Worm (Caenorhabditis elegans) whole organism, early embryonic: ENCODE measurements around the gene srz-20.
"Not testable (repeated sequence)": the region's sequence is repeated elsewhere in the genome, so short reads cannot be mapped to it uniquely, and the experiment has no call there.

Source experiments
- B0310.2 ChIP-seq: sonication (generic microtip); optimal IDR thresholded peaks from 2 replicates; lab custom pipeline; 2016; ENCODE audit warnings: mild to moderate bottlenecking, missing genetic modification characterization, missing compliant biosample characterization
- F13C5.2 ChIP-seq: sonication (generic microtip); optimal IDR thresholded peaks from 2 replicates; lab custom pipeline; 2017; ENCODE audit warnings: mild to moderate bottlenecking, missing genetic modification characterization, inconsistent platforms, missing compliant biosample characterization
- aly-1 ChIP-seq: sonication (generic microtip); optimal IDR thresholded peaks from 2 replicates; lab custom pipeline; 2016; ENCODE audit warnings: missing genetic modification characterization, missing compliant biosample characterization
- ama-1 ChIP-seq: fragments of 150-350 bp; optimal IDR thresholded peaks from 2 replicates; lab custom pipeline; 2014
- ceh-13 ChIP-seq: fragments of 200-800 bp; sonication (Bioruptor generic); optimal IDR thresholded peaks from 2 replicates; lab custom pipeline; 2018; ENCODE audit warnings: mild to moderate bottlenecking, missing genetic modification characterization, missing compliant biosample characterization
- ceh-36 ChIP-seq: sonication (generic microtip); optimal IDR thresholded peaks from 2 replicates; lab custom pipeline; 2016; ENCODE audit warnings: missing genetic modification characterization, inconsistent platforms, missing compliant biosample characterization
- ets-7 ChIP-seq: sonication (generic microtip); optimal IDR thresholded peaks from 2 replicates; lab custom pipeline; 2016; ENCODE audit warnings: missing genotype, missing genetic modification characterization, missing compliant biosample characterization
- flt-1 ChIP-seq: fragments of 200-800 bp; sonication (Bioruptor generic); IDR thresholded peaks from 2 replicates; pipeline ENCODE4 v1.3.6; 2022; ENCODE audit warnings: missing genetic modification characterization, missing compliant biosample characterization
- hmbx-1 ChIP-seq: sonication (generic microtip); optimal IDR thresholded peaks from 2 replicates; lab custom pipeline; 2016; ENCODE audit warnings: mild to moderate bottlenecking, missing genetic modification characterization, missing compliant biosample characterization
- hmg-4 ChIP-seq: fragments of 200-800 bp; sonication (Bioruptor generic); optimal IDR thresholded peaks from 2 replicates; lab custom pipeline; 2018; ENCODE audit warnings: mild to moderate bottlenecking, missing genetic modification characterization, missing compliant biosample characterization
- hnd-1 ChIP-seq: sonication (generic microtip); optimal IDR thresholded peaks from 2 replicates; lab custom pipeline; 2016; ENCODE audit warnings: missing genetic modification characterization, missing compliant biosample characterization
- pes-1 ChIP-seq: fragments of 200-800 bp; sonication (Bioruptor generic); IDR thresholded peaks from 2 replicates; pipeline ENCODE4 v1.3.6; 2022; ENCODE audit warnings: missing genetic modification reagents, missing genetic modification characterization, missing compliant biosample characterization
- scrt-1 ChIP-seq: fragments of 200-800 bp; sonication (Bioruptor generic); IDR thresholded peaks from 2 replicates; pipeline ENCODE4 v1.3.6; 2022; ENCODE audit warnings: missing genetic modification characterization, missing compliant biosample characterization
- sea-1 ChIP-seq: fragments of 200-800 bp; sonication (Bioruptor generic); conservative IDR thresholded peaks from 2 replicates; pipeline ENCODE4 v1.3.6; 2022; ENCODE audit warnings: missing genetic modification characterization, missing compliant biosample characterization
- tbx-11 ChIP-seq: fragments of 200-800 bp; sonication (Bioruptor generic); IDR thresholded peaks from 2 replicates; pipeline ENCODE4 v1.3.6; 2022; ENCODE audit warnings: missing genetic modification characterization, missing compliant biosample characterization
- tbx-37 ChIP-seq: fragments of 200-800 bp; sonication (Bioruptor generic); conservative IDR thresholded peaks from 2 replicates; pipeline ENCODE4 v1.3.6; 2022; ENCODE audit warnings: missing genetic modification reagents, missing genetic modification characterization, missing compliant biosample characterization
- tra-4 ChIP-seq: sonication (generic microtip); optimal IDR thresholded peaks from 2 replicates; lab custom pipeline; 2017; ENCODE audit warnings: missing genetic modification characterization, missing compliant biosample characterization

Gene srz-20

DNA sequence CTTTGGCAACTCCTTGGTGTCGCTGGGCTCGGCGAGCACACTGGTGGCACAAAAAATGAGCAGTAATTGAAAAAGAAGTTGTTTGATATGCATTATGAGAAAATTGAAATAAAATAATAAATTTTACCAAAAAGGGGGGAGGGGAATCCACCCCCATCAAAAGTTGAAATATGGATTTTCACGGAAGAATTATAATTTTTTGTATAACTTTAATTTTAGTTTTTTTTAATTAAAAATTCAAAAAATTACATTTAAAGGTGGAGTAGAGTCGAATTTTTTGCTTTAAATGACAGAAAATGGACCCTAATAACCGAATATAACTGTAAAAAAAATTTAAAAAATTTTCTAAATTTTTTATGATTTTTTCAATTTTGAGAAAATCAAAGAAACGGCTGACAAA, 3.5 kb upstream of the srz-20 start, which contains the start of gene F56D6.18:
Gene F56D6.18 (minus strand): TSS at position 101 of the 400 bp plus-strand sequence.
- TF ChIP-seq ceh-36 (tag; lab: Kevin White, UChicago); tbx-37; hmbx-1 (tag; lab: Kevin White, UChicago): not testable (repeated sequence)

DNA sequence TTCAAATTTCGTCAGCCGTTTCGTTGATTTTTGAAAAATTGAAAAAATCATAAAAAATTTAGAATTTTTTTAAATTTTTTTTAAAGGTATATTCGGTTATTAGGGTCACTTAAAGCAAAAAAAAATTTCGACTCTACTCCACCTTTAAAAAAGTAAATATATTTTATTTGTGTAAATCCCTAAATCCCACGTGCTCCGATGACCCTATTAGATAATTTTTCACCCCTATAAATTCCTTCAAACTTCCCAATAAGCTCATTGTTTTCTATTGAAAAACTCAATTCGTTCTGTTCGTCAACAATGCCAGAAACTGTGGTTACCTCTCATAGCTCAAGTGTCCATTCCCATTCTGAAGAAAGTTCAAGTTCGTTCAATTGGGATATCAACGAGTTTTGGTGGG, 2.8 kb upstream of the srz-20 start, which contains the start of gene F56D6.20:
Gene F56D6.20 (plus strand): TSS at position 301 of the 400 bp plus-strand sequence.
- TF ChIP-seq hnd-1 (no peak), ceh-36 (tag; lab: Kevin White, UChicago) (no peak), hmbx-1 (tag; lab: Kevin White, UChicago) (no peak), sea-1 (no peak), tbx-11 (GFP tag; lab: Robert Waterston, UW) (no peak)

DNA sequence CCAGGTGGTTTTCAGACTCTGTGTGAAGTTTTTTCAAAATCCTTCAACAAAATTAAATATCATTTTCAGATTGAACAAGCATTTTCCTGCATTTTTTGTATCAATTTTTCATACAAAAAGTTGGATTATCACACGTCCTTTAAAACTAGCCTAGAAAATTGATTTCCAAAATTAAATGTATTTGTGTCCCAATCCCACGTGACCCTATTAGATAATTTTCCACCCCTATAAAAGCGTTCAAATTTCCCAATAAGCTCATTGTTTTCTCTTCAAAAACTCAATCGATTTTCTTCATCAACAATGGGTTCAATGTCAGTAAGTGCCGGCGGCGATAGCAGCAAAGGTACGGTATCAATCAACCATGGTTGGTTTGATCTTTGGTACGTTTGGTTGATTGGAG, 934 bp upstream of the srz-20 start, which contains the start of gene F56D6.19:
Gene F56D6.19 (plus strand): TSS at position 301 of the 400 bp plus-strand sequence.
- no peak for TF ChIP-seq sea-1
- no peak for TF ChIP-seq ama-1 (lab: Kevin White, UChicago)
- no peak for TF ChIP-seq ets-7 (tag; lab: Kevin White, UChicago)

DNA sequence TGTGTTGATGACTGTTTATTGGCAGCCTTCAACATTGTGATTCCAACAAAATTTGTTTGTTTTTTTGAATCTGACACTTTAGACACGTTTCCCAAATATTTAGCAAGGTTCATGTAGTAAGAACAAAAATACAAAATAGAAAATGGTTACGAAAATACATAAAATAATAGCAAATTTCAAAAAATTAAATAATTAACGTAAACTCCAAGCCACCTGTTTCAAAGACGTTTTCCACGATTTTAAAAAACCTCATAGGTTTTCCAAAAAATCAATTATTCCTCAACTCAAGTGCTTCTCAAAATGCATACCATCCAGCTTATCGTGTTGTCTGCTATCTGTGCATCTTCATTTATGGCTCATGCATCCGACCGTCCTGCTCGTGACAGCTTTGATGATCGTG, 2.0 kb downstream of the srz-20 start, which contains the start of gene F56D6.14:
Gene F56D6.14 (plus strand): TSS at position 301 of the 400 bp plus-strand sequence.
- TF ChIP-seq hmg-4 (GFP tag; lab: Kevin White, UChicago) = no peak

DNA sequence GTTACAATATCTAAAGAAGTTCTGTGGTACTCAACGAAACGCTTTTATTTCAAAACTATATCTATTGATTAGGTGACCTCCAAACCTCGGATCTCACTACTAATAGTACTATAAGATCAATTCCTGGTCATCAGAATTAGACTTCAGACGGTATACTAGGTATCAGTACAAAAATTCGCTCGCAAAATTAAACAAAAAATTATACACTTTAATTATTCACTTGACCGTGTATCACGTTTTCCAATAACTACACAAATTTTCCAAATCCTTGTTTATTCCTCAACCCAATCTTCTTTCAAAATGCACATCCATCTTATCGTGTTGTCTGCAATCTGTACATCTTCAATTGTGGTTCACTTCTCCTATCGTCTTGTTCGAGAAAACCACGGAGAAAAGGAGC, 2.8 kb downstream of the srz-20 start, which contains the start of gene F56D6.23:
Gene F56D6.23 (plus strand): TSS at position 301 of the 400 bp plus-strand sequence.
- TF ChIP-seq scrt-1 = no peak

DNA sequence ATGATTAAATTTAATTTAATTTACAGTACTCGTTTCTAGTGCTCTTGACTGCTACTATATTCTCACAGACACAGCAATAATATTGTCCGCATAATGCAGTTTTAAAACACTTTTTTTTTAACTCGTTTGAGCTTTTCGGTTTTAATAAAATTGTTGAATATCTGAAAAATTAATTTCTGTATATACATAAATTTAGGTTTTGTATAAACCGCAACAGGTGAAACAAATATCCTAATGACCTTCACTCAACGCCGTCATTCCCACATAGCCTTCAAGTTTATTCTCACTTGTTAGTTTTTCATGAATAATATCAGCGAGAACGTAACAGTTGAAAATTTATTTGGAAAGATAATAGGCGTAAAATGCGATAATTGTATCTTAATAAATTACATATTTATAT, 4.1 kb downstream of the srz-20 start, which contains the start of gene srz-19:
Gene srz-19 (plus strand): TSS at position 301 of the 400 bp plus-strand sequence.
- TF ChIP-seq B0310.2 = no peak
- no peak for TF ChIP-seq tbx-11 (GFP tag; lab: Robert Waterston, UW)
- no peak for TF ChIP-seq sea-1
- TF ChIP-seq hnd-1 = no peak
- TF ChIP-seq flt-1 (GFP tag; lab: Robert Waterston, UW) = no peak
- TF ChIP-seq pes-1 (GFP tag; lab: Robert Waterston, UW) = no peak

DNA sequence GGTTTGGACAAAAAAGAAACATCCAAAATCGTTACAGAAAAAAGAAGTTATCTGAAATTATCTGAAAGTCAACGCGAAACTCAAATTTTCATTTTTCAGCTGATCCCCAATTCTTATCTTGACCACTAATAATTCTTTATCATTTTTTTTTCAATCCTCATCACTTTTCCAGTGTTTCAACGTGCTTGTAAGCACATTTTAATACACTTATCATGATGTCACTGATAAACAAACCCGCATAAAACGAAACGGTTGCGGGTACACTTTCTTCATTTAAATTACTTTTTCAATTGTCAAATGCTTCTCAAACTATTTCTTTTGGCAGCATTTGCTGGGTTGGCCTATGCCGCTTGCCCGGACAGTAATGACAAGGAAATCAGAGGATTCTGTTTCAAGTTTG, 6.5 kb downstream of the srz-20 start, which contains the start of gene clec-67:
Gene clec-67 (plus strand): TSS at position 268 of the 400 bp plus-strand sequence.
- TF ChIP-seq sea-1 (no peak), tbx-37 (no peak), F13C5.2 (no peak), aly-1 (tag; lab: Kevin White, UChicago) (no peak), tbx-11 (GFP tag; lab: Robert Waterston, UW) (no peak), flt-1 (GFP tag; lab: Robert Waterston, UW) (no peak), pes-1 (GFP tag; lab: Robert Waterston, UW) (no peak), tra-4 (no peak), B0310.2 (no peak), ama-1 (lab: Kevin White, UChicago) (no peak), ceh-36 (tag; lab: Kevin White, UChicago) (no peak), hnd-1 (no peak), scrt-1 (no peak), hmbx-1 (tag; lab: Kevin White, UChicago) (no peak), hmg-4 (GFP tag; lab: Kevin White, UChicago) (no peak), ets-7 (tag; lab: Kevin White, UChicago) (no peak)

DNA sequence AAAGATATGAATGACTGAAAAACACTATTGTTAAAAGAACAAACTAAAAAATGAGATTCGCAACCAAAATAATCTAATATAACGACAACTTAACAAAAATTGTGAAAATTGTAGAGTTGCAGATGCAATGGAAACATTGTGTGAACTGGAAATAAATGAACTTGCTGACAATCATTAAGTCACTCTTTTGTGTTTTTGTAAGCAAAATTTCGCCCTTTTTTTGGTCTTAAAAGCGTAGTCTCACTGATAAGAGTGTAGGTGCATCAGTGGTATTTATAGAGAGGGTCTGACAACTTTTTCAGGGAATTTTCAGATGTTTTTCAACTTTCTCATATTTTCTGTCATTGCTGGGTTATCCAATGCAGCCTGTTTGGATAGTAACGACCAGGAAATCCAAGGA, 10.7 kb downstream of the srz-20 start, which contains the start of gene clec-68:
Gene clec-68 (plus strand): TSS at position 301 of the 400 bp plus-strand sequence.
- no peak for TF ChIP-seq hnd-1
- TF ChIP-seq hmg-4 (GFP tag; lab: Kevin White, UChicago) = no peak
- TF ChIP-seq aly-1 (tag; lab: Kevin White, UChicago) = no peak
- TF ChIP-seq F13C5.2 = no peak
- TF ChIP-seq tbx-11 (GFP tag; lab: Robert Waterston, UW) = no peak
- no peak for TF ChIP-seq ama-1 (lab: Kevin White, UChicago)
- no peak for TF ChIP-seq ceh-36 (tag; lab: Kevin White, UChicago)
- TF ChIP-seq tbx-37 = no peak
- TF ChIP-seq ets-7 (tag; lab: Kevin White, UChicago) = no peak
- no peak for TF ChIP-seq ceh-13 (GFP tag; lab: Kevin White, UChicago)
- no peak for TF ChIP-seq pes-1 (GFP tag; lab: Robert Waterston, UW)
- TF ChIP-seq hmbx-1 (tag; lab: Kevin White, UChicago) = no peak

DNA sequence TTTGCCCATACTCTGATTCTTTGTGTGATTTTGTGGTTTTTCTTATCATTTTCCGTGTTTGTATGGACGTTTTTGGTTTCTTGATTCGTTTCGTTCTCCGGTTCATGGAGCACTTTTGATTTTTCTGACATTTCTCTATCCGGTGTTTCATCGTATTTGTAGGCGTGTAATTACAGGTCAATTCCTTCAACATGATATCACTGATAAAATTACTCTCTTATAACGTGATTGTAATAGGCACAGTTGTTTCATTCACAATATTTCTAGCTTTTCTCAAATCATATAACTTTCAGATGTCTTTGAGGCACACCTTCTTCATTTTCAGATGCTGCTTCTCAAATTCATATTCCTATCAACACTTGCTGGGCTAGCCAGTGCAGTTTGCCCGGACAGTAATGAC, 17.0 kb downstream of the srz-20 start, which contains the start of gene clec-70:
Gene clec-70 (plus strand): TSS at position 301 of the 400 bp plus-strand sequence.
- TF ChIP-seq pes-1 (GFP tag; lab: Robert Waterston, UW); hmg-4 (GFP tag; lab: Kevin White, UChicago); B0310.2: not testable (repeated sequence)
